Fruit fly (Drosophila melanogaster): ENCODE data around the gene Gen.

dm6 chr3L:5183662-5184061 lies 31.5 kb upstream of the Gen start:
- no peak for TF ChIP-seq CTCF (optimal IDR thresholded peaks at IDR 0.05)
- no peak for TF ChIP-seq CG8478 (optimal IDR thresholded peaks at IDR 0.05)

Data from S2 (cell line).